Worm (Caenorhabditis elegans) whole organism, L2 larva: Measurements from ENCODE around the gene F41E6.7.
A peak's percentile ranks its signal among the peaks of the same experiment; 100 is the strongest.

Source experiments
- C34F6.9 ChIP-seq: fragments of 150-350 bp; optimal IDR thresholded peaks from 2 replicates; lab custom pipeline; 2014; ENCODE audit warnings: missing biosample characterization, missing genetic modification characterization
- F13H6.1 ChIP-seq: sonication (generic microtip); optimal IDR thresholded peaks from 2 replicates; lab custom pipeline; 2016; ENCODE audit warnings: missing genetic modification characterization, missing compliant biosample characterization
- R02D3.7 ChIP-seq: fragments of 150-350 bp; optimal IDR thresholded peaks from 2 replicates; lab custom pipeline; 2014; ENCODE audit warnings: missing biosample characterization, missing genetic modification characterization
- Y55F3AM.14 ChIP-seq: fragments of 200-800 bp; sonication (Bioruptor generic); optimal IDR thresholded peaks from 2 replicates; lab custom pipeline; 2018; ENCODE audit warnings: mild to moderate bottlenecking, missing genetic modification characterization, missing compliant biosample characterization
- ZK546.5 ChIP-seq: sonication (generic microtip); optimal IDR thresholded peaks from 2 replicates; lab custom pipeline; 2017; ENCODE audit warnings: missing biosample characterization, missing genetic modification characterization
- alr-1 ChIP-seq: fragments of 150-350 bp; optimal IDR thresholded peaks from 2 replicates; lab custom pipeline; 2014; ENCODE audit warnings: missing biosample characterization, missing genetic modification characterization
- aly-2 ChIP-seq: fragments of 150-350 bp; optimal IDR thresholded peaks from 2 replicates; lab custom pipeline; 2014; ENCODE audit warnings: missing biosample characterization, missing genetic modification characterization
- ama-1 ChIP-seq: fragments of 150-350 bp; optimal IDR thresholded peaks from 2 replicates; lab custom pipeline; 2018; ENCODE audit warnings: inconsistent platforms
- blmp-1 ChIP-seq: sonication (generic microtip); optimal IDR thresholded peaks from 2 replicates; lab custom pipeline; 2017; ENCODE audit warnings: missing genetic modification characterization, mild to moderate bottlenecking, missing compliant biosample characterization, antibody characterized with exemption, moderate library complexity; ENCODE audit not compliant: insufficient read depth
- ceh-16 ChIP-seq: fragments of 150-350 bp; optimal IDR thresholded peaks from 2 replicates; lab custom pipeline; 2014; ENCODE audit warnings: missing biosample characterization, missing genetic modification characterization
- ceh-82 ChIP-seq: fragments of 150-350 bp; optimal IDR thresholded peaks from 2 replicates; lab custom pipeline; 2014; ENCODE audit warnings: missing biosample characterization, missing genetic modification characterization
- crh-2 ChIP-seq: sonication (generic microtip); optimal IDR thresholded peaks from 2 replicates; lab custom pipeline; 2017; ENCODE audit warnings: missing biosample characterization, missing genetic modification characterization
- dmd-4 ChIP-seq: sonication (generic microtip); optimal IDR thresholded peaks from 2 replicates; lab custom pipeline; 2017; ENCODE audit warnings: missing biosample characterization, missing genetic modification characterization
- egl-27 ChIP-seq: sonication (generic microtip); optimal IDR thresholded peaks from 3 replicates; lab custom pipeline; 2017; ENCODE audit warnings: missing biosample characterization, missing genetic modification reagents, missing genetic modification characterization
- elt-1 ChIP-seq: fragments of 150-350 bp; optimal IDR thresholded peaks from 2 replicates; lab custom pipeline; 2014; ENCODE audit warnings: missing biosample characterization, missing genetic modification characterization
- elt-3 ChIP-seq: sonication (generic microtip); optimal IDR thresholded peaks from 2 replicates; lab custom pipeline; 2017; ENCODE audit warnings: missing biosample characterization, missing genetic modification characterization
- fos-1 ChIP-seq: fragments of 150-350 bp; optimal IDR thresholded peaks from 2 replicates; lab custom pipeline; 2014; ENCODE audit warnings: missing biosample characterization, missing genetic modification characterization
- gmeb-1 ChIP-seq: fragments of 150-350 bp; optimal IDR thresholded peaks from 2 replicates; lab custom pipeline; 2014; ENCODE audit warnings: missing biosample characterization, missing genetic modification characterization
- lin-11 ChIP-seq: fragments of 150-350 bp; sonication (generic microtip); optimal IDR thresholded peaks from 2 replicates; lab custom pipeline; 2014; ENCODE audit warnings: missing biosample characterization, missing genetic modification characterization, inconsistent platforms, mixed read lengths
- lin-13 ChIP-seq: fragments of 150-350 bp; optimal IDR thresholded peaks from 2 replicates; lab custom pipeline; 2014; ENCODE audit warnings: missing biosample characterization, missing genetic modification reagents, missing genetic modification characterization
- lin-39 ChIP-seq: fragments of 150-350 bp; optimal IDR thresholded peaks from 2 replicates; lab custom pipeline; 2014; ENCODE audit warnings: missing biosample characterization, missing genetic modification reagents, missing genetic modification characterization
- lsy-2 ChIP-seq, 2 experiments: fragments of 150-350 bp in 1 of 2; sonication (generic microtip) in 1 of 2; optimal IDR thresholded peaks; 2 replicates each; lab custom pipeline; 2014 to 2017; ENCODE audit warnings: missing biosample characterization in 2 of 2, missing genetic modification characterization in 2 of 2
- mab-5 ChIP-seq: fragments of 150-350 bp; optimal IDR thresholded peaks from 2 replicates; lab custom pipeline; 2014; ENCODE audit warnings: missing biosample characterization, missing genetic modification characterization
- mbf-1 ChIP-seq: sonication (generic microtip); optimal IDR thresholded peaks from 2 replicates; lab custom pipeline; 2017; ENCODE audit warnings: missing biosample characterization, missing genetic modification characterization
- mdl-1 ChIP-seq, 2 experiments: fragments of 150-350 bp in 1 of 2; sonication (generic microtip) in 1 of 2; optimal IDR thresholded peaks; 2 replicates each; lab custom pipeline; 2017; ENCODE audit warnings: missing biosample characterization in 2 of 2, missing genetic modification characterization in 2 of 2
- nhr-10 ChIP-seq: sonication (generic microtip); optimal IDR thresholded peaks from 2 replicates; lab custom pipeline; 2017; ENCODE audit warnings: missing biosample characterization, missing genetic modification characterization
- nhr-11 ChIP-seq: fragments of 150-350 bp; optimal IDR thresholded peaks from 2 replicates; lab custom pipeline; 2014; ENCODE audit warnings: missing biosample characterization, missing genetic modification characterization
- nhr-12 ChIP-seq: fragments of 150-350 bp; optimal IDR thresholded peaks from 2 replicates; lab custom pipeline; 2014; ENCODE audit warnings: missing biosample characterization, missing genetic modification characterization
- nhr-129 ChIP-seq: fragments of 150-350 bp; optimal IDR thresholded peaks from 2 replicates; lab custom pipeline; 2014; ENCODE audit warnings: missing biosample characterization, missing genetic modification characterization
- nhr-21 ChIP-seq: fragments of 150-350 bp; optimal IDR thresholded peaks from 2 replicates; lab custom pipeline; 2014; ENCODE audit warnings: missing biosample characterization, missing genetic modification characterization
- nhr-23 ChIP-seq: fragments of 150-350 bp; optimal IDR thresholded peaks from 2 replicates; lab custom pipeline; 2014; ENCODE audit warnings: missing biosample characterization, missing genetic modification reagents, missing genetic modification characterization
- nhr-237 ChIP-seq: fragments of 150-350 bp; optimal IDR thresholded peaks from 2 replicates; lab custom pipeline; 2014; ENCODE audit warnings: missing biosample characterization, missing genetic modification characterization
- nhr-25 ChIP-seq: fragments of 150-350 bp; sonication (generic microtip); optimal IDR thresholded peaks from 3 replicates; lab custom pipeline; 2014; ENCODE audit warnings: missing biosample characterization, missing genetic modification characterization
- nhr-6 ChIP-seq: fragments of 150-350 bp; optimal IDR thresholded peaks from 2 replicates; lab custom pipeline; 2014; ENCODE audit warnings: missing biosample characterization, missing genetic modification characterization
- nhr-77 ChIP-seq: fragments of 150-350 bp; optimal IDR thresholded peaks from 2 replicates; lab custom pipeline; 2014; ENCODE audit warnings: missing biosample characterization, missing genetic modification characterization
- peb-1 ChIP-seq: fragments of 150-350 bp; optimal IDR thresholded peaks from 2 replicates; lab custom pipeline; 2014; ENCODE audit warnings: missing biosample characterization, missing genetic modification characterization
- sem-4 ChIP-seq: fragments of 150-350 bp; optimal IDR thresholded peaks from 2 replicates; lab custom pipeline; 2014; ENCODE audit warnings: missing biosample characterization, missing genetic modification reagents, missing genetic modification characterization
- skn-1 ChIP-seq: sonication (generic microtip); optimal IDR thresholded peaks from 2 replicates; lab custom pipeline; 2017; ENCODE audit warnings: missing biosample characterization, missing genetic modification characterization
- sma-3 ChIP-seq: sonication (generic microtip); optimal IDR thresholded peaks from 2 replicates; lab custom pipeline; 2016; ENCODE audit warnings: missing genetic modification reagents, missing genetic modification characterization, missing compliant biosample characterization
- sma-9 ChIP-seq, 2 experiments: fragments of 150-350 bp in 1 of 2; sonication (generic microtip) in 1 of 2; optimal IDR thresholded peaks; 2 replicates each; lab custom pipeline; 2014 to 2016; ENCODE audit warnings: missing genetic modification characterization in 2 of 2, mild to moderate bottlenecking in 1 of 2, missing biosample characterization in 1 of 2, missing compliant biosample characterization in 1 of 2, missing genetic modification reagents in 1 of 2, moderate library complexity in 1 of 2
- snpc-4 ChIP-seq: fragments of 150-350 bp; optimal IDR thresholded peaks from 2 replicates; lab custom pipeline; 2014; ENCODE audit warnings: missing biosample characterization, missing genetic modification characterization
- unc-39 ChIP-seq: fragments of 150-350 bp; optimal IDR thresholded peaks from 2 replicates; lab custom pipeline; 2014; ENCODE audit warnings: missing biosample characterization, missing genetic modification characterization
- unc-55 ChIP-seq: fragments of 150-350 bp; sonication (generic microtip); optimal IDR thresholded peaks from 3 replicates; lab custom pipeline; 2014; ENCODE audit warnings: missing biosample characterization, missing genetic modification reagents, missing genetic modification characterization
- unc-62 ChIP-seq: fragments of 150-350 bp; optimal IDR thresholded peaks from 2 replicates; lab custom pipeline; 2014; ENCODE audit warnings: missing biosample characterization, missing genetic modification reagents, missing genetic modification characterization
- zag-1 ChIP-seq: fragments of 150-350 bp; optimal IDR thresholded peaks from 2 replicates; lab custom pipeline; 2014; ENCODE audit warnings: missing biosample characterization, missing genetic modification characterization
- ztf-1 ChIP-seq: fragments of 200-800 bp; sonication (Bioruptor generic); conservative IDR thresholded peaks from 2 replicates; pipeline ENCODE4 v1.3.6; 2022; ENCODE audit warnings: missing genetic modification characterization, missing compliant biosample characterization
- ztf-11 ChIP-seq: sonication (generic microtip); optimal IDR thresholded peaks from 2 replicates; lab custom pipeline; 2017; ENCODE audit warnings: missing biosample characterization, missing genetic modification characterization
- ztf-4 ChIP-seq: fragments of 150-350 bp; optimal IDR thresholded peaks from 2 replicates; lab custom pipeline; 2014; ENCODE audit warnings: missing biosample characterization, missing genetic modification characterization

Gene F41E6.7

DNA sequence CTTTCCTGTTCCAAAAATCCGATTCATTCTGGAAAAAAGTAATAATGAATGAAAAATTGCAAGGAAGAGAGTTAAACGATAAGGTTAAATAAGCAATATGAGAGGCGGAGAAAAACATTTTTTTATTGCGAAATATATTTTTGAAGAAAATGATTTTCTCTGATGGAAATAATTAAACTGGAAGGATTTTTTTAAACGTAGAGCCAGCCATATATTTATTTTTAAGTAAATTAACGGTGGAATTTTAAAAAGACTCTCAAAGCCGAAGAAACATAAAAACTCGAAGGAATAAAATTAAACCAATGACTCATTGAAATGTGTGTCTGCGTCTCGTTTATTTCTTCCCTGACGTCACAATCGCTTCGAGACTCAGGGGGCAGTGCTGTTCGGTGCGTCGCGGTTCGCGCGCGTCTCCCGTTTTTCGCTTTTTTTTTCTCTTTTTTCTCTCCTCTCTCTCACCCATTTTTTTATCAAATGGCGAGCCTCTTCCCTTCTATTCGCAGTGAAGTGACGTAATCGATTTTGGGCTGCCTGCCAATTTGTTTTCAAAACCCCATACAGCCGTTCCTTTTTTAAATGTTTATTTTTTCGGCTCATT, 7.1 kb upstream of the F41E6.7 start, which contains the start of gene vps-60:
vps-60 (minus strand) TSS at position 30 of the 598 bp plus-strand sequence.
- peak; percentile 74 to 93 for TF ChIP-seq lsy-2 (tag; optimal IDR thresholded peaks at IDR 0.05; lab: Kevin White, UChicago)
- peak; percentile 20 for TF ChIP-seq nhr-10
- peak; percentile 90 for TF ChIP-seq F13H6.1 (tag; lab: Kevin White, UChicago)
- no peak for TF ChIP-seq ztf-1 (GFP tag; lab: Robert Waterston, UW)
- no peak for TF ChIP-seq R02D3.7 (tag; lab: Kevin White, UChicago)
- no peak for TF ChIP-seq nhr-12 (tag; lab: Kevin White, UChicago)
- TF ChIP-seq sem-4: peak; percentile 90
- no peak for TF ChIP-seq elt-3 (tag; lab: Kevin White, UChicago)
- no peak for TF ChIP-seq nhr-77 (tag; lab: Kevin White, UChicago)
- peak; percentile 94 for TF ChIP-seq sma-9 (GFP tag; optimal IDR thresholded peaks at IDR 0.05; lab: Kevin White, UChicago)
- TF ChIP-seq sma-9 (tag; optimal IDR thresholded peaks at IDR 0.05; lab: Kevin White, UChicago): no peak
- TF ChIP-seq aly-2 (tag; lab: Kevin White, UChicago): no peak
- TF ChIP-seq ztf-4 (tag; lab: Kevin White, UChicago): peak; percentile 90
- TF ChIP-seq alr-1: no peak
- no peak for TF ChIP-seq mbf-1 (tag; lab: Kevin White, UChicago)
- TF ChIP-seq crh-2 (tag; lab: Kevin White, UChicago): peak; percentile 98
- TF ChIP-seq lin-11: peak; percentile 91
- peak; percentile 84 for TF ChIP-seq nhr-25 (tag; lab: Kevin White, UChicago)
- TF ChIP-seq nhr-237: no peak
- TF ChIP-seq mdl-1 (tag; optimal IDR thresholded peaks at IDR 0.05; lab: Kevin White, UChicago): peak; percentile 29 to 72
- no peak for TF ChIP-seq elt-1
- TF ChIP-seq gmeb-1 (tag; lab: Kevin White, UChicago): peak; percentile 84
- peak; percentile 87 for TF ChIP-seq nhr-21 (tag; lab: Kevin White, UChicago)
- TF ChIP-seq ceh-16 (tag; lab: Kevin White, UChicago): peak; percentile 30
- no peak for TF ChIP-seq lin-39 (tag; lab: Kevin White, UChicago)
- TF ChIP-seq unc-55: peak; percentile 99
- TF ChIP-seq dmd-4 (tag; lab: Kevin White, UChicago): no peak
- TF ChIP-seq nhr-129 (tag; lab: Kevin White, UChicago): peak; percentile 92
- TF ChIP-seq egl-27 (tag; lab: Kevin White, UChicago): peak; percentile 71
- TF ChIP-seq zag-1 (tag; lab: Kevin White, UChicago): peak; percentile 84
- TF ChIP-seq ZK546.5 (tag; lab: Kevin White, UChicago): peak; percentile 27
- peak; percentile 51 for TF ChIP-seq unc-62
- no peak for TF ChIP-seq ceh-82 (tag; lab: Kevin White, UChicago)
- no peak for TF ChIP-seq nhr-23
- peak; percentile 76 for TF ChIP-seq nhr-6 (tag; lab: Kevin White, UChicago)
- TF ChIP-seq ztf-11 (tag; lab: Kevin White, UChicago): no peak
- TF ChIP-seq mab-5 (tag; lab: Kevin White, UChicago): peak; percentile 85
- TF ChIP-seq lin-13 (GFP tag; lab: Kevin White, UChicago): peak; percentile 94
- TF ChIP-seq snpc-4: peak; percentile 86
- TF ChIP-seq skn-1: peak; percentile 14
- peak; percentile 98 for TF ChIP-seq C34F6.9 (tag; lab: Kevin White, UChicago)
- TF ChIP-seq peb-1 (tag; lab: Kevin White, UChicago): no peak
- no peak for TF ChIP-seq nhr-11 (tag; lab: Kevin White, UChicago)
- peak; percentile 100 for TF ChIP-seq fos-1 (tag; lab: Kevin White, UChicago)
- no peak for TF ChIP-seq unc-39
- TF ChIP-seq ama-1: peak; percentile 64
- TF ChIP-seq sma-3: peak; percentile 94
- peak; percentile 91 for TF ChIP-seq blmp-1 (tag; lab: Kevin White, UChicago)
- TF ChIP-seq Y55F3AM.14 (GFP tag; lab: Kevin White, UChicago): peak; percentile 75
